Worm (Caenorhabditis elegans): ENCODE results near the gene K03H9.3.

ce11 chrII:6443710-6444109 is 20.8 kb downstream of the K03H9.3 start, which contains the start of gene K06A1.2:
- TF ChIP-seq ceh-16 (tag; optimal IDR thresholded peaks at IDR 0.05), result no peak
- no peak for TF ChIP-seq aly-2 (tag; optimal IDR thresholded peaks at IDR 0.05)
- TF ChIP-seq lin-39 (tag; optimal IDR thresholded peaks at IDR 0.05), result no peak
- no peak for TF ChIP-seq gmeb-1 (tag; optimal IDR thresholded peaks at IDR 0.05)
- TF ChIP-seq skn-1 (tag; optimal IDR thresholded peaks at IDR 0.05), result no peak
- no peak for TF ChIP-seq zag-1 (tag; optimal IDR thresholded peaks at IDR 0.05)
- no peak for TF ChIP-seq nhr-6 (tag; optimal IDR thresholded peaks at IDR 0.05)
- TF ChIP-seq sma-3 (GFP tag; optimal IDR thresholded peaks at IDR 0.05), result no peak
- no peak for TF ChIP-seq ama-1 (optimal IDR thresholded peaks at IDR 0.05)
- no peak for TF ChIP-seq ztf-4 (tag; optimal IDR thresholded peaks at IDR 0.05)
- TF ChIP-seq blmp-1 (tag; optimal IDR thresholded peaks at IDR 0.05; ENCODE audit: insufficient read depth), result no peak
- TF ChIP-seq dmd-4 (tag; optimal IDR thresholded peaks at IDR 0.05), result no peak

Data from whole organism, L2 larva.